Fruit fly (Drosophila melanogaster) whole organism, embryonic: ENCODE results near the gene CG34001.

Experiments
- ATbp ChIP-seq: fragments of 200-800 bp; sonication (Bioruptor generic); optimal IDR thresholded peaks from 2 replicates; lab custom pipeline; 2017; ENCODE audit warnings: missing biosample characterization, mild to moderate bottlenecking, missing genetic modification characterization, missing genetic modification reagents
- CG13287 ChIP-seq: fragments of 200-800 bp; sonication (Bioruptor generic); IDR thresholded peaks from 2 replicates; pipeline ENCODE4 v1.3.6; 2022; ENCODE audit warnings: missing biosample characterization, missing genetic modification characterization; ENCODE audit not compliant: partially characterized antibody
- CG15269 ChIP-seq: fragments of 200-800 bp; sonication (Bioruptor generic); optimal IDR thresholded peaks from 2 replicates; lab custom pipeline; 2018; ENCODE audit warnings: missing biosample characterization, mild to moderate bottlenecking, missing genetic modification characterization, moderate library complexity
- CG18476 ChIP-seq: fragments of 200-800 bp; sonication (Bioruptor generic); optimal IDR thresholded peaks from 2 replicates; lab custom pipeline; 2016; ENCODE audit warnings: missing biosample characterization, mild to moderate bottlenecking, missing genetic modification characterization
- croc ChIP-seq: fragments of 200-800 bp; sonication (Bioruptor generic); conservative IDR thresholded peaks from 3 replicates; pipeline ENCODE4 v1.3.6; 2022; ENCODE audit warnings: missing biosample characterization, missing genetic modification characterization
- nerfin-1 ChIP-seq: fragments of 200-800 bp; sonication (Bioruptor generic); optimal IDR thresholded peaks from 3 replicates; lab custom pipeline; 2019; ENCODE audit warnings: missing biosample characterization, mild to moderate bottlenecking, missing genetic modification characterization, moderate library complexity
- seq ChIP-seq: fragments of 200-800 bp; sonication (Bioruptor generic); IDR thresholded peaks from 2 replicates; pipeline ENCODE4 v1.3.6; 2022; ENCODE audit warnings: missing biosample characterization, missing genetic modification characterization
- zf30C ChIP-seq: fragments of 200-800 bp; sonication (Bioruptor generic); optimal IDR thresholded peaks from 3 replicates; lab custom pipeline; 2018; ENCODE audit warnings: missing biosample characterization, mild to moderate bottlenecking, missing genetic modification characterization

DNA sequence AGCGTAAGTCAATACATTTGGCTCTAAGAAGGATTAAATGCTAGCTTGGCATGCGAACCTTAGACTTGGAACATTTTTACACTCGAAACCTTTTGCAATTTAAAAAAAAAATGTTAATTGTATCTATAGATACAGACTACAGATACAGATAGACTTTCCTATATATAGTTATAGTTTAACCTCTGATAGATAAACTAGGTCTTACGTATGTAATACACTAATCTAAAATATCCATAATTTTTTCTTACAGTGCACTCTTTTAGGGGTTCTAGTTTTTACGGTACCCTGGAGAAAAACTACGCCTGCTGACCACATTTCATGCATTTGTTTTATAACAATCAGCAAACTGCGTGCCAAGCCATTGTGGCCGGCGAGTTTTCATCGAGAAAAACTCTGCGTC, 16.3 kb downstream of the CG34001 start:
- TF ChIP-seq croc (GFP tag; lab: Robert Waterston, UW), result no peak
- TF ChIP-seq nerfin-1 (tag; lab: Kevin White, UChicago), result no peak
- no peak for TF ChIP-seq seq (GFP tag; lab: Robert Waterston, UW)
- TF ChIP-seq zf30C (GFP tag; lab: Kevin White, UChicago), result no peak
- no peak for TF ChIP-seq CG18476 (GFP tag; lab: Kevin White, UChicago)
- TF ChIP-seq CG15269 (tag; lab: Kevin White, UChicago), result no peak
- no peak for TF ChIP-seq ATbp (GFP tag; lab: Kevin White, UChicago)
- no peak for TF ChIP-seq CG13287 (GFP tag; lab: Robert Waterston, UW)
